Fruit fly (Drosophila melanogaster): ENCODE results near the gene MTPAP.

- TF ChIP-seq CG10631 (GFP tag; optimal IDR thresholded peaks at IDR 0.05), result no peak
- no peak for TF ChIP-seq CG16779 (tag; optimal IDR thresholded peaks at IDR 0.05)
- no peak for TF ChIP-seq CG8632 (GFP tag; optimal IDR thresholded peaks at IDR 0.05)
- TF ChIP-seq CG1621 (tag; optimal IDR thresholded peaks at IDR 0.05), result no peak
- TF ChIP-seq CG34406 (GFP tag; optimal IDR thresholded peaks at IDR 0.05), result no peak
- no peak for TF ChIP-seq Blimp-1 (GFP tag; optimal IDR thresholded peaks at IDR 0.05)
- no peak for TF ChIP-seq pdm3 (GFP tag; optimal IDR thresholded peaks at IDR 0.05)
Observed at dm6 chrX:1397649-1398454, 48.7 kb upstream of the MTPAP start.
